Worm (Caenorhabditis elegans) whole organism, mixed stage, embryonic: ENCODE measurements around the gene C29F7.3.
A peak's percentile ranks its signal among the peaks of the same experiment; 100 is the strongest.

Source experiments
- M03D4.4 ChIP-seq: sonication (generic microtip); optimal IDR thresholded peaks from 2 replicates; lab custom pipeline; 2017; ENCODE audit warnings: mild to moderate bottlenecking, missing genetic modification characterization, missing compliant biosample characterization
- bed-3 ChIP-seq: fragments of 200-800 bp; sonication (Bioruptor generic); optimal IDR thresholded peaks from 3 replicates; lab custom pipeline; 2018; ENCODE audit warnings: mild to moderate bottlenecking, missing genetic modification characterization, moderate library complexity, missing compliant biosample characterization
- blmp-1 ChIP-seq: fragments of 150-350 bp; optimal IDR thresholded peaks from 2 replicates; lab custom pipeline; 2014; ENCODE audit warnings: missing biosample characterization, missing genetic modification characterization
- ceh-39 ChIP-seq: fragments of 150-350 bp; optimal IDR thresholded peaks from 2 replicates; lab custom pipeline; 2014; ENCODE audit warnings: missing biosample characterization, missing genetic modification characterization
- ceh-43 ChIP-seq: fragments of 200-800 bp; sonication (Bioruptor generic); optimal IDR thresholded peaks from 2 replicates; lab custom pipeline; 2018; ENCODE audit warnings: mild to moderate bottlenecking, missing genetic modification characterization, moderate library complexity, missing compliant biosample characterization
- ceh-83 ChIP-seq: fragments of 200-800 bp; sonication (Bioruptor generic); optimal IDR thresholded peaks from 2 replicates; lab custom pipeline; 2018; ENCODE audit warnings: mild to moderate bottlenecking, missing genetic modification characterization, missing compliant biosample characterization
- ces-1 ChIP-seq: fragments of 150-350 bp; optimal IDR thresholded peaks from 2 replicates; lab custom pipeline; 2014; ENCODE audit warnings: missing biosample characterization, missing genetic modification reagents, missing genetic modification characterization
- cnd-1 ChIP-seq: fragments of 200-800 bp; sonication (Bioruptor generic); optimal IDR thresholded peaks from 2 replicates; lab custom pipeline; 2018; ENCODE audit warnings: mild to moderate bottlenecking, missing genetic modification characterization, missing compliant biosample characterization
- drap-1 ChIP-seq: fragments of 200-800 bp; sonication (Bioruptor generic); optimal IDR thresholded peaks from 3 replicates; lab custom pipeline; 2018; ENCODE audit warnings: mild to moderate bottlenecking, missing genetic modification characterization, missing compliant biosample characterization
- elt-1 ChIP-seq: sonication (generic microtip); optimal IDR thresholded peaks from 2 replicates; lab custom pipeline; 2017; ENCODE audit warnings: missing genetic modification characterization, mild to moderate bottlenecking, missing compliant biosample characterization, antibody characterized with exemption, moderate library complexity, borderline replicate concordance; ENCODE audit not compliant: insufficient read depth
- elt-3 ChIP-seq: fragments of 150-350 bp; optimal IDR thresholded peaks from 2 replicates; lab custom pipeline; 2014; ENCODE audit warnings: missing biosample characterization, missing genetic modification characterization
- flh-1 ChIP-seq: fragments of 200-800 bp; sonication (Bioruptor generic); optimal IDR thresholded peaks from 2 replicates; lab custom pipeline; 2018; ENCODE audit warnings: mild to moderate bottlenecking, missing genetic modification characterization, moderate library complexity, missing compliant biosample characterization
- ham-2 ChIP-seq: fragments of 200-800 bp; sonication (Bioruptor generic); optimal IDR thresholded peaks from 2 replicates; lab custom pipeline; 2018; ENCODE audit warnings: mild to moderate bottlenecking, missing genetic modification characterization, missing compliant biosample characterization
- hlh-1 ChIP-seq: fragments of 150-350 bp; optimal IDR thresholded peaks from 2 replicates; lab custom pipeline; 2014; ENCODE audit warnings: missing biosample characterization, missing genetic modification reagents, missing genetic modification characterization
- lin-13 ChIP-seq: fragments of 150-350 bp; optimal IDR thresholded peaks from 2 replicates; lab custom pipeline; 2014; ENCODE audit warnings: missing biosample characterization, missing genetic modification characterization
- lin-32 ChIP-seq: fragments of 200-800 bp; sonication (Bioruptor generic); optimal IDR thresholded peaks from 2 replicates; lab custom pipeline; 2018; ENCODE audit warnings: mild to moderate bottlenecking, missing genetic modification characterization, missing compliant biosample characterization
- lsy-2 ChIP-seq: fragments of 150-350 bp; optimal IDR thresholded peaks from 2 replicates; lab custom pipeline; 2014; ENCODE audit warnings: missing biosample characterization, missing genetic modification characterization
- mab-5 ChIP-seq: fragments of 150-350 bp; optimal IDR thresholded peaks from 2 replicates; lab custom pipeline; 2014; ENCODE audit warnings: missing biosample characterization, missing genetic modification characterization
- mep-1 ChIP-seq: fragments of 150-350 bp; optimal IDR thresholded peaks from 2 replicates; lab custom pipeline; 2017; ENCODE audit warnings: missing biosample characterization, missing genetic modification reagents, missing genetic modification characterization, inconsistent platforms
- mls-2 ChIP-seq: sonication (generic microtip); optimal IDR thresholded peaks from 2 replicates; lab custom pipeline; 2016; ENCODE audit warnings: mild to moderate bottlenecking, missing genetic modification characterization, moderate library complexity, missing compliant biosample characterization
- nhr-12 ChIP-seq: fragments of 150-350 bp; optimal IDR thresholded peaks from 2 replicates; lab custom pipeline; 2014; ENCODE audit warnings: missing biosample characterization, missing genetic modification characterization
- nhr-2 ChIP-seq: fragments of 150-350 bp; optimal IDR thresholded peaks from 2 replicates; lab custom pipeline; 2014; ENCODE audit warnings: missing biosample characterization, missing genetic modification characterization
- nhr-237 ChIP-seq: fragments of 150-350 bp; optimal IDR thresholded peaks from 2 replicates; lab custom pipeline; 2014; ENCODE audit warnings: missing biosample characterization, missing genetic modification characterization
- nhr-28 ChIP-seq: fragments of 150-350 bp; optimal IDR thresholded peaks from 2 replicates; lab custom pipeline; 2014; ENCODE audit warnings: missing biosample characterization, missing genetic modification characterization
- nhr-76 ChIP-seq: sonication (generic microtip); optimal IDR thresholded peaks from 2 replicates; lab custom pipeline; 2017; ENCODE audit warnings: missing biosample characterization, missing genetic modification characterization
- pha-4 ChIP-seq: fragments of 150-350 bp; optimal IDR thresholded peaks from 2 replicates; lab custom pipeline; 2018; ENCODE audit warnings: missing biosample characterization, missing genetic modification reagents, missing genetic modification characterization
- sem-2 ChIP-seq: fragments of 200-800 bp; sonication (Bioruptor generic); optimal IDR thresholded peaks from 2 replicates; lab custom pipeline; 2018; ENCODE audit warnings: mild to moderate bottlenecking, missing genetic modification characterization, missing compliant biosample characterization
- snpc-4 ChIP-seq: fragments of 150-350 bp; optimal IDR thresholded peaks from 2 replicates; lab custom pipeline; 2014; ENCODE audit warnings: missing biosample characterization, missing genetic modification characterization
- sptf-1 ChIP-seq: sonication (generic microtip); optimal IDR thresholded peaks from 2 replicates; lab custom pipeline; 2017; ENCODE audit warnings: mild to moderate bottlenecking, missing genetic modification characterization, moderate library complexity, missing compliant biosample characterization
- tbx-8 ChIP-seq: fragments of 200-800 bp; sonication (Bioruptor generic); optimal IDR thresholded peaks from 2 replicates; lab custom pipeline; 2018; ENCODE audit warnings: mild to moderate bottlenecking, missing genetic modification characterization, moderate library complexity, missing compliant biosample characterization
- unc-120 ChIP-seq: sonication (generic microtip); optimal IDR thresholded peaks from 2 replicates; lab custom pipeline; 2017; ENCODE audit warnings: missing genetic modification characterization, missing compliant biosample characterization; ENCODE audit not compliant: poor library complexity, severe bottlenecking
- unc-39 ChIP-seq: fragments of 150-350 bp; optimal IDR thresholded peaks from 2 replicates; lab custom pipeline; 2014; ENCODE audit warnings: missing biosample characterization, missing genetic modification characterization
- unc-62 ChIP-seq: fragments of 150-350 bp; optimal IDR thresholded peaks from 2 replicates; lab custom pipeline; 2014; ENCODE audit warnings: missing biosample characterization, missing genetic modification reagents, missing genetic modification characterization
- zip-8 ChIP-seq: fragments of 150-350 bp; optimal IDR thresholded peaks from 2 replicates; lab custom pipeline; 2014; ENCODE audit warnings: missing biosample characterization, missing genetic modification characterization
- ztf-11 ChIP-seq: fragments of 150-350 bp; optimal IDR thresholded peaks from 2 replicates; lab custom pipeline; 2014; ENCODE audit warnings: missing biosample characterization, missing genetic modification characterization

The C29F7.3 gene

DNA sequence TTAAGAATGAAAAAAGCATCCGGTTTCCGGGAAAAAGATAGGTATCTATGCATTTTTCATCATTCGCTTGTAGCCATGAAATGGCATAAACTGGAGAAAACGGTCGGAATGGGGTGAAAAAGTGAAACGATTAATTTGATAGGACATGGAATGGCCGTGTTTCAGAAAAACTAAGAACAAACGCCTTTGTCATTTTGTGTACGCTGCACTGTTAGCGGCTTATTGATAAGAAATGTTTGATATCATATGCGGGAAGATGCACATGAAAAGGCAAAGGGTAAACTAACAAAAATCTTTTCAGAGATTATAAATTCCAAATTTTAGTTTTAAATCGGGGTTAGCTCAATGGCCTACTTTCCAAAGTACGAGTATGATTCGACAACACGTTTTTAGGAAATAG, 1.3 kb upstream of the C29F7.3 start:
- TF ChIP-seq sem-2 (GFP tag; lab: Kevin White, UChicago) (no peak), unc-39 (tag; lab: Kevin White, UChicago) (no peak), zip-8 (tag; lab: Kevin White, UChicago) (no peak), ham-2 (GFP tag; lab: Kevin White, UChicago) (no peak), nhr-76 (tag; lab: Kevin White, UChicago) (no peak), ceh-83 (no peak), M03D4.4 (no peak), drap-1 (no peak), lsy-2 (tag; lab: Kevin White, UChicago) (no peak), nhr-28 (tag; lab: Kevin White, UChicago) (no peak), ztf-11 (tag; lab: Kevin White, UChicago) (no peak), pha-4 (tag; lab: Kevin White, UChicago) (no peak), elt-1 (tag; lab: Kevin White, UChicago) (no peak), cnd-1 (tag; lab: Kevin White, UChicago) (no peak), sptf-1 (tag; lab: Kevin White, UChicago) (no peak), nhr-237 (no peak), lin-32 (no peak), tbx-8 (GFP tag; lab: Kevin White, UChicago) (no peak), ces-1 (no peak), ceh-43 (GFP tag; lab: Kevin White, UChicago) (no peak)

- TF ChIP-seq mep-1 (tag; lab: Kevin White, UChicago) (no peak), unc-120 (tag; lab: Kevin White, UChicago) (no peak), lin-32 (no peak), nhr-237 (no peak), lin-13 (tag; lab: Kevin White, UChicago) (no peak), ceh-43 (GFP tag; lab: Kevin White, UChicago) (no peak), M03D4.4 (no peak), sptf-1 (tag; lab: Kevin White, UChicago) (no peak), unc-39 (tag; lab: Kevin White, UChicago) (no peak), ceh-83 (no peak)
Observed at ce11 chrX:13417479-13417878, 2.3 kb downstream of the C29F7.3 start.

DNA sequence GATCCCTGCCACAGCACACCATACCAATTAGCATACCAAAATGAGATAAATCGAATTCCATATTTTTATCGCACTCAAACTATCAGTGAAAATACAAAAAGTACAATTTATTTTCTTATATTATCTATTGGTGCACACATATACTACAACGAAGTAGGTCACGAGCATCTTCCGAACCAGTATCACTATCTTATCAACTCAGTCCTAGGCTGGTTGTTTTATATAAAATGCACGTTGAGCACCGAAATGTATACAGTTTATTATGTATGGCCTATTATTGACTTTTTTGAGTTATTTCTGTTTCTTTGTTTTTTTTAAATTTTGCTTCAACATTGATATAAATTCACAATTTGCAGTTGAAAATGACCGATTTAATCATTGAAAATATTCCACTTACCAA, 4.0 kb downstream of the C29F7.3 start, which contains the start of gene C29F7.2:
Gene C29F7.2 (plus strand): TSS at position 357 of the 400 bp plus-strand sequence.
- TF ChIP-seq lin-13 (tag; lab: Kevin White, UChicago) (no peak), zip-8 (tag; lab: Kevin White, UChicago) (no peak), ceh-43 (GFP tag; lab: Kevin White, UChicago) (no peak), mab-5 (no peak), sem-2 (GFP tag; lab: Kevin White, UChicago) (no peak)

- TF ChIP-seq ceh-43 (GFP tag; lab: Kevin White, UChicago) = peak; percentile 5
- TF ChIP-seq sem-2 (GFP tag; lab: Kevin White, UChicago) = peak; percentile 49
- TF ChIP-seq unc-39 (tag; lab: Kevin White, UChicago) = no peak
- no peak for TF ChIP-seq mep-1 (tag; lab: Kevin White, UChicago)
- TF ChIP-seq drap-1 = peak; percentile 66
- TF ChIP-seq lsy-2 (tag; lab: Kevin White, UChicago) = no peak
- TF ChIP-seq lin-13 (tag; lab: Kevin White, UChicago) = no peak
- TF ChIP-seq lin-32 = no peak
- TF ChIP-seq ceh-83 = no peak
- no peak for TF ChIP-seq pha-4 (tag; lab: Kevin White, UChicago)
- TF ChIP-seq elt-1 (tag; lab: Kevin White, UChicago) = no peak
- TF ChIP-seq nhr-28 (tag; lab: Kevin White, UChicago) = no peak
- TF ChIP-seq flh-1 (GFP tag; lab: Kevin White, UChicago) = no peak
- no peak for TF ChIP-seq ceh-39 (tag; lab: Kevin White, UChicago)
- TF ChIP-seq ztf-11 (tag; lab: Kevin White, UChicago) = no peak
- TF ChIP-seq zip-8 (tag; lab: Kevin White, UChicago) = no peak
- TF ChIP-seq sptf-1 (tag; lab: Kevin White, UChicago) = peak; percentile 79
- TF ChIP-seq M03D4.4 = peak; percentile 63
- no peak for TF ChIP-seq tbx-8 (GFP tag; lab: Kevin White, UChicago)
- peak; percentile 46 for TF ChIP-seq unc-120 (tag; lab: Kevin White, UChicago)
- TF ChIP-seq snpc-4 = no peak
- peak; percentile 45 for TF ChIP-seq ham-2 (GFP tag; lab: Kevin White, UChicago)
- peak; percentile 6 for TF ChIP-seq hlh-1 (tag; lab: Kevin White, UChicago)
- TF ChIP-seq nhr-12 = no peak
- TF ChIP-seq cnd-1 (tag; lab: Kevin White, UChicago) = peak; percentile 66
- TF ChIP-seq nhr-76 (tag; lab: Kevin White, UChicago) = no peak
- TF ChIP-seq nhr-2 (tag; lab: Kevin White, UChicago) = no peak
- no peak for TF ChIP-seq unc-62 (GFP tag; lab: Kevin White, UChicago)
- peak; percentile 32 for TF ChIP-seq bed-3
- TF ChIP-seq mab-5 = no peak
- TF ChIP-seq elt-3 = no peak
- TF ChIP-seq mls-2 (tag; lab: Kevin White, UChicago) = peak; percentile 55
- no peak for TF ChIP-seq blmp-1 (tag; lab: Kevin White, UChicago)
- TF ChIP-seq ces-1 = no peak
- TF ChIP-seq nhr-237 = no peak
Observed at ce11 chrX:13414974-13415373, 4.8 kb downstream of the C29F7.3 start.
